Worm (Caenorhabditis elegans): ENCODE results near the gene oac-31.

ce11 chrV:1531159-1531558, 10.5 kb downstream of the oac-31 start, which contains the start of gene K02H11.4:
- TF ChIP-seq lsy-2 (tag; optimal IDR thresholded peaks at IDR 0.05) (no peak), ztf-11 (tag; optimal IDR thresholded peaks at IDR 0.05) (no peak), nhr-237 (tag; optimal IDR thresholded peaks at IDR 0.05) (no peak), nhr-77 (tag; optimal IDR thresholded peaks at IDR 0.05) (no peak), egl-27 (tag; optimal IDR thresholded peaks at IDR 0.05) (no peak), unc-39 (tag; optimal IDR thresholded peaks at IDR 0.05) (no peak), nhr-23 (tag; optimal IDR thresholded peaks at IDR 0.05) (no peak), unc-62 (GFP tag; optimal IDR thresholded peaks at IDR 0.05) (no peak), ztf-4 (tag; optimal IDR thresholded peaks at IDR 0.05) (no peak), alr-1 (tag; optimal IDR thresholded peaks at IDR 0.05) (no peak), mab-5 (tag; optimal IDR thresholded peaks at IDR 0.05) (no peak), sem-4 (tag; optimal IDR thresholded peaks at IDR 0.05) (no peak), elt-3 (tag; optimal IDR thresholded peaks at IDR 0.05) (no peak)
